Worm (Caenorhabditis elegans): ENCODE data around the gene F09E5.3.

DNA sequence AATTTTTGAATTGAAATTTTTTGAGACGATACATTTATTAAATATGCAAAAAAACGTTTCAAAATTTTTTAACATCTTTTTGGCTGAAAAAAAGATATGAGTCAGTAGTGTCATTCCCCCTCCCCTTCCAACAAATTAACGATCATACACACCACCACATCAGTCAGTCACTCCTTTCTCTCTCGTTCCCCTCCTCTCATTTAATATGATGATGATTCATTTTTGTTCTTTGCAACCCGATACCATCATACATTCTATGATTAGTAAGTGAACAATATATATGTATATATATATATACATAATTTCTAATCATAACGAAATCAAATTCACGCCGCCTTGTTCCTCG lies 36.3 kb upstream of the F09E5.3 start:
- TF ChIP-seq sdc-2 (tag; optimal IDR thresholded peaks at IDR 0.05) (no peak), T23F11.4 (GFP tag; optimal IDR thresholded peaks at IDR 0.05) (no peak), pros-1 (tag; optimal IDR thresholded peaks at IDR 0.05) (no peak)

Measured in whole organism, late embryonic.